Worm (Caenorhabditis elegans) whole organism, late embryonic: ENCODE results near the gene fbxb-77.
A peak's percentile ranks its signal among the peaks of the same experiment; 100 is the strongest.

Source experiments
- ceh-14 ChIP-seq: sonication (generic microtip); optimal IDR thresholded peaks from 2 replicates; lab custom pipeline; 2016; ENCODE audit warnings: missing genotype, missing genetic modification characterization, missing compliant biosample characterization
- sox-4 ChIP-seq: sonication (generic microtip); optimal IDR thresholded peaks from 2 replicates; lab custom pipeline; 2017; ENCODE audit warnings: mild to moderate bottlenecking, missing genetic modification characterization, inconsistent platforms, missing compliant biosample characterization

DNA sequence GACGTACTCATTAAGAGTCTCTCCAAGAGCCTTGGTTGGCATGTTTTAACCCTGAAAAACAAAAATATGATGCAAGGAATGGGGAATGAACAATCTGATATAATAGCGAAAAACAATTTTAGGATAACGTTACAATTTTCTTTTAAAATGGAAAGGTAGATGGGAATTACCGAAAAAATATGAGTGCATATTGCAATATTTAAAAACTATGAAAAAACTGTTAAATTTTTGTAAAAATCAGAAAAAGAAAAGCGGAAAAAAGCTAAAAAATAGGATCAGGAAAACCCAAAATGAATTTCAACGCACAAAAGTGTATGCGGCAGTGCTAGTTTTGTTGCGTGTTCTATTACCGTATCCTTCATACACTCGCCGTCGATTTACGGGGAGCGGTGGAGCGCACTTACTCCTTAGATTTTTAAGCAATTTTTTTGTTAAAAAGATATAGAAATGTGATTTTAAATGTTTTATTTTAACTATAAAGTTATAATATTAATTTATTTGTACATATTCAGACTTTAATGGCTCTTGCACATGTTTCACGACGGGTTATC, 6.2 kb downstream of the fbxb-77 start, which contains the start of the genes rpl-20 and Y17G9B.5:
- TF ChIP-seq sox-4 (tag; lab: Kevin White, UChicago) (peak; percentile 58), ceh-14 (tag; lab: Kevin White, UChicago) (peak; percentile 93)
